Fruit fly (Drosophila melanogaster) whole organism, embryonic: ENCODE data around the gene CG11068.

Experiments used
- Adf1 ChIP-seq: fragments of 200-800 bp; sonication (Bioruptor generic); IDR thresholded peaks from 2 replicates; pipeline ENCODE4 v1.3.6; 2022; ENCODE audit warnings: missing biosample characterization, missing genetic modification characterization
- CG1024 ChIP-seq: fragments of 200-800 bp; sonication (Bioruptor generic); IDR thresholded peaks from 2 replicates; pipeline ENCODE4 v1.3.6; 2022; ENCODE audit warnings: missing biosample characterization, missing genetic modification characterization
- CG10959 ChIP-seq: fragments of 200-800 bp; sonication (Bioruptor generic); IDR thresholded peaks from 2 replicates; pipeline ENCODE4 v1.3.6; 2022; ENCODE audit warnings: missing biosample characterization, missing genetic modification characterization
- CG15696 ChIP-seq: fragments of 200-800 bp; sonication (Bioruptor generic); optimal IDR thresholded peaks from 2 replicates; lab custom pipeline; 2019; ENCODE audit warnings: missing biosample characterization, mild to moderate bottlenecking, missing genetic modification characterization, moderate library complexity
- CG1832 ChIP-seq: fragments of 200-800 bp; sonication (Bioruptor generic); optimal IDR thresholded peaks from 2 replicates; lab custom pipeline; 2017; ENCODE audit warnings: missing biosample characterization, mild to moderate bottlenecking, missing genetic modification characterization, inconsistent platforms
- CG2875 ChIP-seq: fragments of 200-800 bp; sonication (Bioruptor generic); optimal IDR thresholded peaks from 2 replicates; lab custom pipeline; 2017; ENCODE audit warnings: missing biosample characterization, mild to moderate bottlenecking, missing genetic modification characterization, missing genetic modification reagents
- CG30020 ChIP-seq: fragments of 200-800 bp; optimal IDR thresholded peaks from 2 replicates; lab custom pipeline; 2019; ENCODE audit warnings: missing biosample characterization, mild to moderate bottlenecking, missing genetic modification characterization, moderate library complexity
- CG3838 ChIP-seq: fragments of 200-800 bp; sonication (Bioruptor generic); optimal IDR thresholded peaks from 3 replicates; lab custom pipeline; 2016; ENCODE audit warnings: missing biosample characterization, missing genetic modification characterization
- CG3847 ChIP-seq: fragments of 200-800 bp; sonication (Bioruptor generic); IDR thresholded peaks from 2 replicates; pipeline ENCODE4 v1.3.6; 2022; ENCODE audit warnings: missing biosample characterization, missing genetic modification characterization
- CG4328 ChIP-seq: fragments of 200-800 bp; sonication (Bioruptor generic); optimal IDR thresholded peaks from 3 replicates; lab custom pipeline; 2017; ENCODE audit warnings: missing biosample characterization, missing genetic modification reagents, missing genetic modification characterization
- CG4707 ChIP-seq: fragments of 200-800 bp; sonication (Bioruptor generic); optimal IDR thresholded peaks from 2 replicates; lab custom pipeline; 2018; ENCODE audit warnings: missing biosample characterization, mild to moderate bottlenecking, missing genetic modification characterization, moderate library complexity
- CG5953 ChIP-seq: fragments of 200-800 bp; sonication (Bioruptor generic); IDR thresholded peaks from 2 replicates; pipeline ENCODE4 v1.3.6; 2022; ENCODE audit warnings: missing biosample characterization, missing genetic modification characterization
- CG6272 ChIP-seq: fragments of 200-800 bp; sonication (Bioruptor generic); IDR thresholded peaks from 2 replicates; pipeline ENCODE4 v1.3.6; 2022; ENCODE audit warnings: missing biosample characterization, missing genetic modification characterization
- CG7928 ChIP-seq: fragments of 200-800 bp; sonication (Bioruptor generic); optimal IDR thresholded peaks from 2 replicates; lab custom pipeline; 2017; ENCODE audit warnings: missing biosample characterization, mild to moderate bottlenecking, missing genetic modification characterization
- CG7963 ChIP-seq: fragments of 200-800 bp; sonication (Bioruptor generic); IDR thresholded peaks from 3 replicates; pipeline ENCODE4 v1.3.6; 2022; ENCODE audit warnings: missing biosample characterization, missing genetic modification characterization; ENCODE audit not compliant: partially characterized antibody
- CG8765 ChIP-seq: fragments of 200-800 bp; sonication (Bioruptor generic); IDR thresholded peaks from 2 replicates; pipeline ENCODE4 v1.3.6; 2022; ENCODE audit warnings: missing biosample characterization, missing genetic modification characterization
- D ChIP-seq, 2 experiments: fragments of 200-800 bp in 1 of 2; fragments of >200 bp in 1 of 2; sonication (Bioruptor generic) in 1 of 2; optimal IDR thresholded peaks; 2 replicates in 1 of 2; 3 replicates in 1 of 2; lab custom pipeline; 2017; ENCODE audit warnings: mild to moderate bottlenecking in 1 of 2, missing biosample characterization in 1 of 2, missing genetic modification characterization in 1 of 2, missing genetic modification reagents in 1 of 2
- Drgx ChIP-seq: fragments of 200-800 bp; sonication (Bioruptor generic); IDR thresholded peaks from 2 replicates; pipeline ENCODE4 v1.3.6; 2022; ENCODE audit warnings: missing biosample characterization, missing genetic modification characterization
- Fer2 ChIP-seq: fragments of 200-800 bp; sonication (Bioruptor generic); optimal IDR thresholded peaks from 2 replicates; lab custom pipeline; 2018; ENCODE audit warnings: missing biosample characterization, mild to moderate bottlenecking, missing genetic modification characterization, moderate library complexity
- H15 ChIP-seq: fragments of 200-800 bp; sonication (Bioruptor generic); IDR thresholded peaks from 3 replicates; pipeline ENCODE4 v1.3.6; 2022; ENCODE audit warnings: missing biosample characterization, missing genetic modification characterization
- Sry-δ ChIP-seq: fragments of 200-800 bp; sonication (Bioruptor generic); optimal IDR thresholded peaks from 2 replicates; lab custom pipeline; 2016; ENCODE audit warnings: missing biosample characterization, missing genetic modification characterization
- ab ChIP-seq: fragments of 200-800 bp; sonication (Bioruptor generic); optimal IDR thresholded peaks from 2 replicates; lab custom pipeline; 2016; ENCODE audit warnings: missing biosample characterization, missing genetic modification characterization
- crol ChIP-seq: fragments of 200-800 bp; sonication (Bioruptor generic); IDR thresholded peaks from 2 replicates; pipeline ENCODE4 v1.3.6; 2022; ENCODE audit warnings: missing biosample characterization, missing genetic modification characterization
- da ChIP-seq: fragments of 200-800 bp; sonication (Bioruptor generic); optimal IDR thresholded peaks from 2 replicates; lab custom pipeline; 2016; ENCODE audit warnings: missing biosample characterization, missing genetic modification characterization
- dmrt11E ChIP-seq: fragments of 200-800 bp; sonication (Bioruptor generic); optimal IDR thresholded peaks from 3 replicates; lab custom pipeline; 2018; ENCODE audit warnings: missing biosample characterization, mild to moderate bottlenecking, missing genetic modification characterization, moderate library complexity
- emc ChIP-seq: fragments of 200-800 bp; sonication (Bioruptor generic); optimal IDR thresholded peaks from 2 replicates; lab custom pipeline; 2016; ENCODE audit warnings: missing biosample characterization, missing genetic modification characterization
- her ChIP-seq: fragments of 200-800 bp; sonication (Bioruptor generic); optimal IDR thresholded peaks from 2 replicates; lab custom pipeline; 2016; ENCODE audit warnings: missing biosample characterization, missing genetic modification characterization
- jumu ChIP-seq: fragments of 200-800 bp; sonication (Bioruptor generic); optimal IDR thresholded peaks from 3 replicates; lab custom pipeline; 2016; ENCODE audit warnings: missing biosample characterization, missing genetic modification characterization
- nom ChIP-seq: fragments of 200-800 bp; sonication (Bioruptor generic); optimal IDR thresholded peaks from 2 replicates; lab custom pipeline; 2017; ENCODE audit warnings: missing biosample characterization, missing genetic modification characterization, mild to moderate bottlenecking, moderate library complexity, missing genetic modification reagents
- psq ChIP-seq: fragments of 200-800 bp; sonication (Bioruptor generic); optimal IDR thresholded peaks from 2 replicates; lab custom pipeline; 2017; ENCODE audit warnings: missing biosample characterization, missing genetic modification characterization
- sens ChIP-seq: fragments of 200-800 bp; sonication (Bioruptor generic); peaks from one replicate; lab custom pipeline; 2016; ENCODE audit warnings: missing biosample characterization, missing genetic modification characterization
- sisA ChIP-seq: fragments of 200-800 bp; sonication (Bioruptor generic); IDR thresholded peaks from 2 replicates; pipeline ENCODE4 v1.3.6; 2022; ENCODE audit warnings: missing biosample characterization, missing genetic modification characterization
- stwl ChIP-seq: fragments of 200-800 bp; sonication (Bioruptor generic); optimal IDR thresholded peaks from 3 replicates; lab custom pipeline; 2018; ENCODE audit warnings: missing biosample characterization, mild to moderate bottlenecking, missing genetic modification characterization, moderate library complexity
- unpg ChIP-seq: fragments of 200-800 bp; sonication (Bioruptor generic); optimal IDR thresholded peaks from 3 replicates; lab custom pipeline; 2018; ENCODE audit warnings: missing biosample characterization, mild to moderate bottlenecking, missing genetic modification characterization, moderate library complexity

The CG11068 gene

DNA sequence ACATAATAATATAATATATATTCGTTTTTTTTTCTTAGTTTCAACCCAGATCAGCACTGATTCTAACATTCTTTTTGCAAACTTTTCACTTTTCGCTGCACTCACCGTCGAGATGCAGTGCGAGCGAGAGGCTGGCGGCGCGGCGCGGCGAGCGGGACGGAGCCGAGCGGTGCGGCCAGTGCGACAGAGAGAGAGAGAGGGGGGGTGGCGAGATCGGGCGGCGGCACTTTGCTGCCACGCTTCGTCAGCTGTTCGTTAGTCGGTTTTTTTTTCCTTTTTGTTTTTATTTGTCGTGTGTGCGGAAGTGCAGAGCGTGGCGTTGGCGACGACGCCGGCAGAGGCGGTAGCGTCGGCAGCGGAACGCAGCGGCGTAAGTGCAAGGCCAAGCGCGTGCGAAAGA is 21.2 kb upstream of the CG11068 start (continued):
- no peak for TF ChIP-seq CG3838 (GFP tag; lab: Kevin White, UChicago)
- TF ChIP-seq Drgx (GFP tag; lab: Robert Waterston, UW) = peak; percentile 17; the same call in 1 of the 2 replicates
- TF ChIP-seq CG1832 (GFP tag; lab: Kevin White, UChicago) = peak; percentile 38
- no peak for TF ChIP-seq CG10959 (GFP tag; lab: Robert Waterston, UW)
- no peak for TF ChIP-seq CG7928 (GFP tag; lab: Kevin White, UChicago)
- TF ChIP-seq Adf1 (GFP tag; lab: Robert Waterston, UW) = 0 out of 2 replicates have a peak, but pooled peaks have one; percentile 12
- peak; percentile 75 for TF ChIP-seq crol
- no peak for TF ChIP-seq da (GFP tag; lab: Kevin White, UChicago)
- TF ChIP-seq ab (GFP tag; lab: Kevin White, UChicago) = no peak
- TF ChIP-seq CG1024 = no peak
- no peak for TF ChIP-seq sisA
- TF ChIP-seq dmrt11E = no peak
- TF ChIP-seq CG5953 (GFP tag; lab: Robert Waterston, UW) = no peak
- no peak for TF ChIP-seq CG8765
- no peak for TF ChIP-seq Fer2 (tag; lab: Kevin White, UChicago)
- TF ChIP-seq H15 (GFP tag; lab: Robert Waterston, UW) = no peak
- no peak for TF ChIP-seq unpg
- TF ChIP-seq her (GFP tag; lab: Kevin White, UChicago) = no peak

DNA sequence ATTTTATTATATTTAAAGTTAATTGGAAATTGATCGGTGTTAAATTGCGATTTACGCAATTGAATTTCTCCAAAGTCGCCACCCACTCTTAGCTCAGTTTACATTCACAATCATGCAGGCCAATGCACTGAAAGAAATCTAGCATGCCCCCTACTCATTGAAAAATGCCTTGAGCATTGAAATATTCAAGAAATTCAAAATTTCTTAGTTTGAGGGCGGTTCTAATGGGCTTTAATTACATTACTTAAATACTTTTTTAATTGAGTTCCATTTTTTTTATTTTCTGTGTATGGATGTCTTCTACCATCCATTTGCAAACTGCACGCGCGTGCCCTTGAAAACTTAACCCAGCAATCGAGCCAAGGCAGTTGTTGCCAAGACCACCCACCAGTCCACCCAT is 20.7 kb upstream of the CG11068 start:
- TF ChIP-seq CG6272 (GFP tag; lab: Robert Waterston, UW) (no peak), Sry-δ (GFP tag; lab: Kevin White, UChicago) (no peak), D (optimal IDR thresholded peaks at IDR 0.05; lab: Kevin White, UChicago) (no peak), D (GFP tag; optimal IDR thresholded peaks at IDR 0.05; lab: Kevin White, UChicago) (no peak), sisA (no peak), Drgx (GFP tag; lab: Robert Waterston, UW) (peak; percentile 50; the same call in 1 of the 2 replicates)
- TF ChIP-seq, all 482 proteins: peak for 1

DNA sequence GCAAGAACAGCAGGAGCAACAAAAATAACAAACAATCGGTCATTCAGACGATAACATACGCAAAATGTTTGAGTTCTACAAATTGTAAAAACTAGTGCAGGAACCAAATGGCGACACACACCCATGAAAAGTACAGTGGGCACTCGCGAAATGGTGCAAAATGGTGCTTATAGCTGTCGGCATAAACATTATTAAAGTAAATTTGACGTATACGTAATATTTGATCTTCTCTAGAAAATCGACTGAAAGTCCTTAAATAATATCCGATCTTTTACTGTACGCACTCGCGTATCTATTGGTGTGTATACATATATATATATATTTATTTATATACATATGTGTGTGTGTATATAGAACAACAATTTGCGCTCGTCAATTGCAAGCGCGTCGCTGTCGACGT is 19.5 kb upstream of the CG11068 start:
- TF ChIP-seq CG7963 (no peak), psq (GFP tag; lab: Kevin White, UChicago) (no peak), CG4328 (GFP tag; lab: Kevin White, UChicago) (no peak), CG4707 (GFP tag; lab: Kevin White, UChicago) (no peak), Drgx (GFP tag; lab: Robert Waterston, UW) (peak; percentile 66)

DNA sequence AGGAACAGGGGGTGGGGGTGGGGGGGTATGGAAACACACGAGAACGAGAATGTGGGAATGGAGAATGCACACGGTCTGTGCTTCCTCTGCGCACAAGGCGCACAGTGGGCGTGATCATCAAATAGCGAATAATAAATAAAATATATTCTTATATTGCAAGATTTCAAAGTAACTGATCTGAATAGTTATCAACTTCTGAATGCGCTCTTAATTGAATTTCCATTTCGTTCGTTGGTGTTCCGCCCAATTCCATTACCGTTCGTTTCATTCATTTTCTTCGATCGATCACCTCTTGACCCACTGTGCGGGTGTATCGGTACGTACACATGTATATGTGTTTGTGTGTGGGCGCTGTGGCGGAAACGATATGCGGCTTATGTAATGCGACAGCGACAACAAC is 18.8 kb upstream of the CG11068 start:
- TF ChIP-seq sens (GFP tag; lab: Kevin White, UChicago) (peak; percentile 40), jumu (no peak)

DNA sequence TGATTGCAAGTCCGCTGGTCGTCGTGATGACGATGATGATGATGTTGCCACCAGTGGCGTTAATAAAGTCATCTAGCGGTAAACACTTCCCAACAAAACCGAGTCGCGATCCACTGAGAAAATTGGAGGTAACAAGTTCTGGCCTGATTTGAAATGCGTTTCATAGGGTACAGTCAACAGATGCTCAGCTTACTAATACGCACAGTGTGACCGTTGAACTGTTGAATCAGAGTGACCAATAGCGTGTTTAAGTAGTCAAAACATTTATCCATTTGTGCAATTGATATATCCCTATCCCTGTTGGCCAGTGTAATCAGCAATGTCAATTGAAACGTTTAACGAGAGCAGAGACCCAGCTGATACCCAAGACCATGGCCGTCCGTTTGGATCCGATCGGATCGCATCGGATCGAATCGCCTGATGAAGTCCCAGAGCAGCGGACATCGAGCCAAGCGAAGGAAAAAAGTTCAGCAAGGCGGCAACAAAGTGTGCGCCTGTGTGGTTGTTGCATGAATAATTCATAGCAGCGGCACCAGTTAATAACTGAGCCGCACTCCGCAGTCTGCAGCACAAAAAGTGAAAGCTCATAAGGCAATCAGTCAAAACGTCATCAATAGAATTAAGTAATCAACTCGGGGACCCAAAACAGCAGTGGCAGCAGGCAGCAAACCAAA is 6.8 kb upstream of the CG11068 start:
- TF ChIP-seq CG2875 (GFP tag; lab: Kevin White, UChicago) (no peak), stwl (tag; lab: Kevin White, UChicago) (peak; percentile 28)

dm6 chrX:13948805-13949361 is 6.2 kb upstream of the CG11068 start:
- TF ChIP-seq dmrt11E (no peak), CG3847 (GFP tag; lab: Robert Waterston, UW) (no peak), CG15696 (tag; lab: Kevin White, UChicago) (no peak), nom (peak; percentile 76), emc (GFP tag; lab: Kevin White, UChicago) (no peak), CG30020 (tag; lab: Kevin White, UChicago) (no peak)
